Worm (Caenorhabditis elegans) whole organism, L4/young adult: ENCODE measurements around the gene ztf-30.

Source experiments
- dao-5 ChIP-seq: sonication (generic microtip); optimal IDR thresholded peaks from 2 replicates; lab custom pipeline; 2016; ENCODE audit warnings: missing genotype, missing genetic modification characterization, moderate library complexity, missing compliant biosample characterization
- him-1 ChIP-seq: sonication (generic microtip); optimal IDR thresholded peaks from 2 replicates; lab custom pipeline; 2016; ENCODE audit warnings: missing genotype, missing genetic modification reagents, missing genetic modification characterization, missing compliant biosample characterization

- no peak for TF ChIP-seq dao-5 (tag; lab: Kevin White, UChicago)
- TF ChIP-seq him-1 (tag; lab: Kevin White, UChicago), result no peak
Measured at ce11 chrIII:8621002-8621401, 23.3 kb upstream of the ztf-30 start.
